Worm (Caenorhabditis elegans) whole organism, L2 larva: Measurements from ENCODE around the gene F46H5.4.

Source experiments
- ZK546.5 ChIP-seq: sonication (generic microtip); optimal IDR thresholded peaks from 2 replicates; lab custom pipeline; 2017; ENCODE audit warnings: missing biosample characterization, missing genetic modification characterization
- dmd-4 ChIP-seq: sonication (generic microtip); optimal IDR thresholded peaks from 2 replicates; lab custom pipeline; 2017; ENCODE audit warnings: missing biosample characterization, missing genetic modification characterization
- elt-1 ChIP-seq: fragments of 150-350 bp; optimal IDR thresholded peaks from 2 replicates; lab custom pipeline; 2014; ENCODE audit warnings: missing biosample characterization, missing genetic modification characterization
- gmeb-1 ChIP-seq: fragments of 150-350 bp; optimal IDR thresholded peaks from 2 replicates; lab custom pipeline; 2014; ENCODE audit warnings: missing biosample characterization, missing genetic modification characterization
- lin-13 ChIP-seq: fragments of 150-350 bp; optimal IDR thresholded peaks from 2 replicates; lab custom pipeline; 2014; ENCODE audit warnings: missing biosample characterization, missing genetic modification reagents, missing genetic modification characterization
- nhr-129 ChIP-seq: fragments of 150-350 bp; optimal IDR thresholded peaks from 2 replicates; lab custom pipeline; 2014; ENCODE audit warnings: missing biosample characterization, missing genetic modification characterization
- ztf-4 ChIP-seq: fragments of 150-350 bp; optimal IDR thresholded peaks from 2 replicates; lab custom pipeline; 2014; ENCODE audit warnings: missing biosample characterization, missing genetic modification characterization

DNA sequence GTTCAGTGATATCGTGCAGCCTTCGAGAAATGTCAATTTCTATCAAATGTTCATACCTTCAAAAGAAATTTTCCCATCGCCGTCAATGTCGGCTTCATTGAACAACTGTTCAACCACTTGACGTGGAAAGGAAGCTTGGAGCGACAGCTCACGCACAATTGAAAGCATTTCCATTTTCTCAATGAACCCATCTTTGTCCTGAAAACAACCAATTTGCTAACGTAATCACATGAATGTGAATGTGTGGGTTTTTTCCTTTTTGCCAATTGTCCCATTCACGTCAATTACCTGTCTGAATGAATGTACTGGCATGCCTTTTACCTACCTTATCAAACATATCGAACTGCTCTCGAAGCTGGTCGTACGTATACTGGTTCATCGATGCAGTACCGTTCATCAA is 41.9 kb upstream of the F46H5.4 start:
- no peak for TF ChIP-seq nhr-129
- TF ChIP-seq lin-13 (GFP tag; lab: Kevin White, UChicago): no peak
- TF ChIP-seq ztf-4 (tag; lab: Kevin White, UChicago): no peak
- no peak for TF ChIP-seq elt-1 (tag; lab: Kevin White, UChicago)
- no peak for TF ChIP-seq gmeb-1
- no peak for TF ChIP-seq ZK546.5 (tag; lab: Kevin White, UChicago)
- no peak for TF ChIP-seq dmd-4
